Fruit fly (Drosophila melanogaster) whole organism: ENCODE results near the gene AIMP2.

Experiments
- CG8478 ChIP-seq: fragments of >200 bp; optimal IDR thresholded peaks from 2 replicates; lab custom pipeline; 2018; ENCODE audit warnings: inconsistent platforms
- Dll ChIP-seq: fragments of >200 bp; optimal IDR thresholded peaks from 2 replicates; lab custom pipeline; 2017
- EcR ChIP-seq, 2 experiments: fragments of >200 bp; optimal IDR thresholded peaks; 2 replicates each; lab custom pipeline; 2017; ENCODE audit warnings: missing biosample characterization in 2 of 2, missing genetic modification characterization in 2 of 2, missing genetic modification reagents in 2 of 2
- pan ChIP-seq: fragments of >200 bp; optimal IDR thresholded peaks from 2 replicates; lab custom pipeline; 2017
- psq ChIP-seq: fragments of >200 bp; optimal IDR thresholded peaks from 2 replicates; lab custom pipeline; 2017
- usp ChIP-seq: fragments of >200 bp; optimal IDR thresholded peaks from 2 replicates; lab custom pipeline; 2017; ENCODE audit warnings: missing biosample characterization, missing genetic modification characterization, mixed read lengths

AIMP2 gene

DNA sequence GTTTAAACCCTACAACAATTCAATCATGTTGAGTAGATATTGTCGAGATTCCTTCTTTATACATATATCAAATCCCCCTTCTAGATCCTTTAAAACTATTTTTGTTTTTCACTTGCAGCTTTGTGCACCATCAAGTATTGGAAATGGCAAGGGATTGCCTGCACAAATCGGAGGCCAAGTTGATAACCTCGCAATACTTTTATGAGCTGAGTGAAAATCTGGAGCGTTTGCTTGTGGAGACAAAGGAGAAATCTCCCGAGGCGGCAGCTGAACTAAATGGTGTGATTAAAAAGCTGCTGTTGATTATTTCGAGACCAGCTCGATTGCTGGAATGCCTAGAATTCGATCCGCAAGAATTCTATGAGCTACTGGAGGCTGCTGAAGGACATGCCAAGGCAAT lies 12.9 kb upstream of the AIMP2 start:
- TF ChIP-seq psq = no peak
- no peak for TF ChIP-seq pan (lab: Kevin White, UChicago)
- TF ChIP-seq Dll (lab: Kevin White, UChicago) = no peak
- TF ChIP-seq EcR (GFP tag; optimal IDR thresholded peaks at IDR 0.05; lab: Kevin White, UChicago) = no peak
- no peak for TF ChIP-seq CG8478
- TF ChIP-seq usp (GFP tag; lab: Kevin White, UChicago) = no peak

DNA sequence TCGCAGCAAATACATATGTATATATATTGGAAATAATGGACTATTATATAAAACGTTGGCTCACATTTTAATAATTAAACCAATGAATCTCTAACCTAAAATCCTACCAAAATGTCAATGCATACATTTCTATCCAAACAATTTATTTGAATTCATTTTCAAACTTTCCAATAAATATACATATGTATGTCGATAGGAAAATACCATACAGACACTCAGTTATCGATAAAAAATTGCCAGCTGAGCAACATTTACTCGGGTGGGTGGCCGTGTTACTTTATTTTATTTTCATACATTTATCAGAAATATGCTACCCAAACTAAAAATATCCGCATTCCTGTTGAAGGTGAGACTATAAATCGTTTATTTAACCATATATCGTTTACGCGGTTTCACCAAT lies 7.1 kb upstream of the AIMP2 start, which contains the start of gene Ufsp2:
Gene Ufsp2, plus strand, starts transcription at position 214 of the 400 bp plus-strand sequence.
- TF ChIP-seq psq (no peak), usp (GFP tag; lab: Kevin White, UChicago) (no peak), EcR (GFP tag; optimal IDR thresholded peaks at IDR 0.05; lab: Kevin White, UChicago) (no peak), pan (lab: Kevin White, UChicago) (no peak), CG8478 (no peak), Dll (lab: Kevin White, UChicago) (no peak)

DNA sequence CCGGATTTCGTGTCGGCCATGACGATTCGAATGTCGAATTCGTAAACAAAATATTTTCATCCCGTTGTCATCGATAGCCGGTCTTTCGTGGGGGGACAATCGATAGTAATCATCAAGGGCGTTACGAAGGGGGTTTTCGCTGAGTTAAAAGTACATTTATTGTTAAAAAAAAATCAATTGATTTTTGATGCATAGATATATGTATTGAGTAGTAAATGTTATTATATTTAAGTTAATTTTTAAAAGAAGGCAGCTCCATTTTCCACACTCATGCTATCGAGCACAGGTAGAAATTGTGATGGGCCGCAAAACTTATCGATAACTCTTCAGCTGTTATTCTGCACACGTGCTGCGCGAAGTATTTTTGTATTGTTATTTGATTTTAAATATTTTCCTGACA lies 3.0 kb upstream of the AIMP2 start, which contains the start of the genes mrn and CG12301:
Gene mrn, minus strand, starts transcription at position 51 of the 400 bp plus-strand sequence.
Gene CG12301, plus strand, starts transcription at position 314 of the 400 bp plus-strand sequence.
- TF ChIP-seq psq = no peak
- no peak for TF ChIP-seq Dll (lab: Kevin White, UChicago)
- TF ChIP-seq pan (lab: Kevin White, UChicago) = no peak
- TF ChIP-seq usp (GFP tag; lab: Kevin White, UChicago) = no peak
- TF ChIP-seq CG8478 = no peak
- TF ChIP-seq EcR (GFP tag; optimal IDR thresholded peaks at IDR 0.05; lab: Kevin White, UChicago) = no peak

- TF ChIP-seq CG8478 (no peak), pan (lab: Kevin White, UChicago) (no peak), psq (no peak), Dll (lab: Kevin White, UChicago) (no peak), EcR (GFP tag; optimal IDR thresholded peaks at IDR 0.05; lab: Kevin White, UChicago) (no peak), usp (GFP tag; lab: Kevin White, UChicago) (no peak)
Observed at dm6 chr3L:15587445-15588381, 4.3 kb downstream of the AIMP2 start, which contains the start of gene CG7656. Gene CG7656 (minus strand): TSS chr3L:15588175.

DNA sequence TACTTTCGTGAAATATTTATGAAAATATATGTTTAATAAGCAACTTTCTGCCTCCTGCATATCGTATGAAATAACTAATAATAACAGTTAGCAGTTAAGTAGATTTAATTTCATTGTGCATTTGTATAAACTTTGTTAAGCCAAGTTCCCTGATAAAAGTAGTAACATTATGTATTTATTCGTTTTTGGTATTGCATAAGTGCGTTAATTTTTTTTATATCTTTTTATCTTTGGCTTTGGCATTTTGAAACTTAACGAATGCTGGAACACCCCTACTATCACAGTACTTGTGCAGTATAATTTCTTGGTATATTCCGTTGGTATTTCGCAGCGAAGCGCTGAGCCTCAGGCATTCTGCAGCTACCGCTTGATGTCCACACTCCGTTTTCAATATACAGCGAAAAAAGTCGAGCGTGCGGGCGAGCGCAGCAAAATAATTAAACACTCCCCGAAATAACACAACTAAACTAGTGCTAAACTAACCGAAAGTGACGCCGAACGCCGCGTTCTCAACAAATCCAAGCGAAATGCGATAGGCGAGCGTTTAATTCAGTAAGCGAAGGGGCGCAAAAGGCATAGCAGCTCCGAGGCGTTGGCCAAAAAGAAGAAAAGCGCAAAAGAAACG lies 5.2 kb downstream of the AIMP2 start, which contains the start of gene RhoGAP71E:
Gene RhoGAP71E, plus strand, starts transcription at position 347 of the 625 bp plus-strand sequence.
- TF ChIP-seq pan (lab: Kevin White, UChicago) (no peak), psq (no peak), EcR (GFP tag; optimal IDR thresholded peaks at IDR 0.05; lab: Kevin White, UChicago) (no peak), CG8478 (no peak), Dll (lab: Kevin White, UChicago) (no peak)

dm6 chr3L:15589746-15590145 lies 6.3 kb downstream of the AIMP2 start:
- TF ChIP-seq Dll (lab: Kevin White, UChicago) (no peak), CG8478 (no peak), psq (no peak), usp (GFP tag; lab: Kevin White, UChicago) (no peak), pan (lab: Kevin White, UChicago) (no peak), EcR (GFP tag; optimal IDR thresholded peaks at IDR 0.05; lab: Kevin White, UChicago) (no peak)

DNA sequence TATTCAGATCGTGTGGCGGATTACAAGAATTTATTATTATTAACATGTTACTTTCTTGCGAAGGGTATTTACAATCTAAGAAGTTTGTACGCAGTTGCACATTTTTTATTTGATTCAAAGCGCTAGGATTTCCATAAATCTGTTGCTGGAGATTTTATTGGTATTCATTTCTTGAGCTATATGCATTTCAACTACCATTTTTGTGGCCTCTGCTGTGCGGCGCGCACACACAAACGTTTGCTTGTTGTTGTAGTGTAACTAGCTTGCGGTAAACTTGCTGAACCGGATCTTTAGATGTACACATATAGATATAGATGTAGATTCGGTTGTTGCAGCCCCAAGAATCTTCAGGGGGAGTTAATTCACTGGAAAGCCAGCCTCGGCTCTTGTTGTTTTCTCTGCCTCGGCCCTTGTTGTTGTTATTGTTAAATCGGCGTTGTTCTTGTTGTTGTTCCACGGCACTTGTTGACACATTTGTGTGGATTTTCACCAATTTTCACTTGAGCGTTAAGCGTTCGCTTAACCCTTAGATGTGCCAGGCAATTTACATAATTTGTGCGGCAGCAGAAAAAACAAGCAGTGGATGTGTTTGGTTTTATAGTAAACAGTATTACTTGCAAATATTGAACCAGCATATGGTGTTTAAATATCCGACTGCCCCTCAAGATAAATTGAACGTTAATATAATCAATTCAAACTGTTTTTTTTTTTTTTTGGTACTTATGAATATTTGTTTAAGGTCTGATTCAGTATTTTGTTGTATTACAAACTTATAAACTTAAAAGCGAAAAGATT lies 7.6 kb downstream of the AIMP2 start:
- TF ChIP-seq usp (GFP tag; lab: Kevin White, UChicago) (no peak), CG8478 (no peak), pan (lab: Kevin White, UChicago) (no peak), psq (no peak), EcR (GFP tag; optimal IDR thresholded peaks at IDR 0.05; lab: Kevin White, UChicago) (no peak), Dll (lab: Kevin White, UChicago) (no peak)

DNA sequence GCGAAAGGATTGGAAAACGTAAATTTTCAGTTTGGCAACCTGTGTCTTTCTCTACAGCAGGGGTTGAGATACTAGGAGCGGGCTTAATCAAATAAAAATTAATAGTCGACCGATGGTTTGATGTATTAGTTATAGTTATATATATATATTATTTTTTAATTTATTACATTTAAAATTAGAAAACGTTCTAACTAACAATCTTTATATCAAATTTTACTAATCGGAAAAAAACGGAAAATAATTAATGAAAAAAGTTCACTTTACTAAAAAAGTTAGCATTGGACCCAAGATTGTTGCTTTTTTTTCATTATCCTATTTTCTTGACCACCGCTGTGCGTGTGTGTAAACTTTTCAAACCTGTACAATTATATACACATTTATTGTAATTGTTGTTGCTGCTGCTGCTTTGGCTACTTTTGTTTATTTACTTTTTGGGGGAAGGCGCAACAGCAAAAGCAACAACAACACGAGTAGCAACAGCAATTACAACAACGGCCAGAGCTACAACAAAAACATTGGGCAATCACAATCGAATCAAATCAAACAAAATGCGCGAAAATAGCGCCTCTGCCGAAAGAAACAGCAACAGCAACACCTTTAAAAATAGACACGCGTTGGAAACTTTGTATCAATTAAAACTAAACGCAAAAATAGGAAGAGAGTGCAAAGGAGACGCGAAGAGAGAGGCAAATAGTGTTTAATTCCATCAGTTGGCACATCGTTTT lies 9.3 kb downstream of the AIMP2 start:
- no peak for TF ChIP-seq Dll (lab: Kevin White, UChicago)
- TF ChIP-seq CG8478 = no peak
- no peak for TF ChIP-seq usp (GFP tag; lab: Kevin White, UChicago)
- no peak for TF ChIP-seq pan (lab: Kevin White, UChicago)
- no peak for TF ChIP-seq EcR (GFP tag; optimal IDR thresholded peaks at IDR 0.05; lab: Kevin White, UChicago)
- TF ChIP-seq psq = no peak

- TF ChIP-seq EcR (GFP tag; optimal IDR thresholded peaks at IDR 0.05; lab: Kevin White, UChicago) (no peak), CG8478 (no peak), Dll (lab: Kevin White, UChicago) (no peak), usp (GFP tag; lab: Kevin White, UChicago) (no peak), psq (no peak)
Observed at dm6 chr3L:15593399-15593798, 10.0 kb downstream of the AIMP2 start.

dm6 chr3L:15594093-15594653 lies 10.7 kb downstream of the AIMP2 start:
- TF ChIP-seq CG8478 = no peak
- TF ChIP-seq pan (lab: Kevin White, UChicago) = peak; percentile 1
- TF ChIP-seq usp (GFP tag; lab: Kevin White, UChicago) = no peak
- TF ChIP-seq EcR (GFP tag; optimal IDR thresholded peaks at IDR 0.05; lab: Kevin White, UChicago) = no peak
- no peak for TF ChIP-seq Dll (lab: Kevin White, UChicago)
- TF ChIP-seq psq = no peak
